Fruit fly (Drosophila melanogaster) whole organism, embryonic: ENCODE data around the gene Hrd3.

ENCODE experiments used
- Bdp1 ChIP-seq: fragments of 200-800 bp; sonication (Bioruptor generic); optimal IDR thresholded peaks from 3 replicates; lab custom pipeline; 2016; ENCODE audit warnings: missing biosample characterization, missing genetic modification characterization
- Bgb ChIP-seq: fragments of 200-800 bp; sonication (Bioruptor generic); IDR thresholded peaks from 2 replicates; pipeline ENCODE4 v1.3.6; 2022; ENCODE audit warnings: missing biosample characterization, missing genetic modification characterization; ENCODE audit not compliant: partially characterized antibody
- CG11093 ChIP-seq: fragments of 200-800 bp; sonication (Bioruptor generic); IDR thresholded peaks from 3 replicates; pipeline ENCODE4 v1.3.6; 2022; ENCODE audit warnings: missing biosample characterization, missing genetic modification characterization
- CG12219 ChIP-seq: fragments of 200-800 bp; sonication (Bioruptor generic); optimal IDR thresholded peaks from 3 replicates; lab custom pipeline; 2018; ENCODE audit warnings: missing biosample characterization, mild to moderate bottlenecking, missing genetic modification characterization
- CG13287 ChIP-seq: fragments of 200-800 bp; sonication (Bioruptor generic); IDR thresholded peaks from 2 replicates; pipeline ENCODE4 v1.3.6; 2022; ENCODE audit warnings: missing biosample characterization, missing genetic modification characterization; ENCODE audit not compliant: partially characterized antibody
- CG14710 ChIP-seq: fragments of 200-800 bp; sonication (Bioruptor generic); optimal IDR thresholded peaks from 3 replicates; lab custom pipeline; 2019; ENCODE audit warnings: missing biosample characterization, mild to moderate bottlenecking, missing genetic modification characterization, moderate library complexity
- CG15073 ChIP-seq: fragments of 200-800 bp; sonication (Bioruptor generic); optimal IDR thresholded peaks from 2 replicates; lab custom pipeline; 2016; ENCODE audit warnings: missing biosample characterization, missing genetic modification characterization
- CG18599 ChIP-seq: fragments of 200-800 bp; sonication (Bioruptor generic); optimal IDR thresholded peaks from 3 replicates; lab custom pipeline; 2017; ENCODE audit warnings: missing biosample characterization, missing genetic modification characterization, mild to moderate bottlenecking, moderate library complexity, missing genetic modification reagents
- CG2678 ChIP-seq: fragments of 200-800 bp; sonication (Bioruptor generic); optimal IDR thresholded peaks from 3 replicates; lab custom pipeline; 2019; ENCODE audit warnings: missing biosample characterization, mild to moderate bottlenecking, missing genetic modification characterization, moderate library complexity
- CG32772 ChIP-seq: fragments of 200-800 bp; sonication (Bioruptor generic); IDR thresholded peaks from 2 replicates; pipeline ENCODE4 v1.3.6; 2022; ENCODE audit warnings: missing biosample characterization, missing genetic modification characterization
- CG5245 ChIP-seq: fragments of 200-800 bp; sonication (Bioruptor generic); optimal IDR thresholded peaks from 3 replicates; lab custom pipeline; 2016; ENCODE audit warnings: missing biosample characterization, missing genetic modification characterization
- CG6854 ChIP-seq: fragments of 200-800 bp; sonication (Bioruptor generic); optimal IDR thresholded peaks from 3 replicates; lab custom pipeline; 2017; ENCODE audit warnings: missing biosample characterization, mild to moderate bottlenecking, missing genetic modification characterization
- CG7745 ChIP-seq: fragments of 200-800 bp; sonication (Bioruptor generic); optimal IDR thresholded peaks from 2 replicates; lab custom pipeline; 2018; ENCODE audit warnings: missing biosample characterization, mild to moderate bottlenecking, missing genetic modification characterization, moderate library complexity
- CG7987 ChIP-seq: fragments of 200-800 bp; sonication (Bioruptor generic); optimal IDR thresholded peaks from 2 replicates; lab custom pipeline; 2018; ENCODE audit warnings: missing biosample characterization, mild to moderate bottlenecking, missing genetic modification characterization, moderate library complexity
- CG9876 ChIP-seq: fragments of 200-800 bp; sonication (Bioruptor generic); optimal IDR thresholded peaks from 2 replicates; lab custom pipeline; 2016; ENCODE audit warnings: missing biosample characterization, missing genetic modification characterization
- D19A ChIP-seq: fragments of 200-800 bp; optimal IDR thresholded peaks from 3 replicates; lab custom pipeline; 2019; ENCODE audit warnings: missing biosample characterization, mild to moderate bottlenecking, missing genetic modification characterization, moderate library complexity
- Ets65A ChIP-seq: fragments of 200-800 bp; sonication (Bioruptor generic); peaks from one replicate; lab custom pipeline; 2016; ENCODE audit warnings: missing biosample characterization, missing genetic modification characterization
- Hr78 ChIP-seq, 2 experiments: fragments of 200-800 bp in 1 of 2; fragments of >200 bp in 1 of 2; sonication (Bioruptor generic) in 1 of 2; optimal IDR thresholded peaks; 2 replicates each; lab custom pipeline; 2017 to 2019; ENCODE audit warnings: missing biosample characterization in 2 of 2, missing genetic modification characterization in 2 of 2, mild to moderate bottlenecking in 1 of 2, moderate library complexity in 1 of 2
- Mad ChIP-seq: fragments of 200-800 bp; sonication (Bioruptor generic); optimal IDR thresholded peaks from 2 replicates; lab custom pipeline; 2016; ENCODE audit warnings: missing biosample characterization, missing genetic modification characterization
- Mes4 ChIP-seq: fragments of 200-800 bp; sonication (Bioruptor generic); optimal IDR thresholded peaks from 2 replicates; lab custom pipeline; 2016; ENCODE audit warnings: missing biosample characterization, missing genetic modification characterization
- NfI ChIP-seq: fragments of 200-800 bp; sonication (Bioruptor generic); optimal IDR thresholded peaks from 3 replicates; lab custom pipeline; 2018; ENCODE audit warnings: missing biosample characterization, mild to moderate bottlenecking, missing genetic modification characterization, moderate library complexity
- PHDP ChIP-seq: fragments of 200-800 bp; sonication (Bioruptor generic); optimal IDR thresholded peaks from 3 replicates; lab custom pipeline; 2018; ENCODE audit warnings: missing biosample characterization, mild to moderate bottlenecking, missing genetic modification characterization, moderate library complexity
- Pdp1 ChIP-seq, 2 experiments: fragments of 200-800 bp; sonication (Bioruptor generic); optimal IDR thresholded peaks; 3 replicates each; lab custom pipeline; 2016; ENCODE audit warnings: missing biosample characterization in 2 of 2, missing genetic modification characterization in 2 of 2, mild to moderate bottlenecking in 1 of 2, moderate library complexity in 1 of 2
- YL-1 ChIP-seq: fragments of 200-800 bp; sonication (Bioruptor generic); optimal IDR thresholded peaks from 3 replicates; lab custom pipeline; 2017; ENCODE audit warnings: missing biosample characterization, mild to moderate bottlenecking, missing genetic modification characterization
- caup ChIP-seq: fragments of 200-800 bp; sonication (Bioruptor generic); optimal IDR thresholded peaks from 3 replicates; lab custom pipeline; 2017; ENCODE audit warnings: missing biosample characterization, mild to moderate bottlenecking, missing genetic modification characterization, moderate library complexity; ENCODE audit not compliant: severe bottlenecking
- chm ChIP-seq: fragments of 200-800 bp; sonication (Bioruptor generic); IDR thresholded peaks from 2 replicates; pipeline ENCODE4 v1.3.6; 2022; ENCODE audit warnings: missing biosample characterization, missing genetic modification characterization
- corto ChIP-seq: fragments of 200-800 bp; sonication (Bioruptor generic); optimal IDR thresholded peaks from 2 replicates; lab custom pipeline; 2016; ENCODE audit warnings: missing biosample characterization, mild to moderate bottlenecking, missing genetic modification characterization, moderate library complexity
- crc ChIP-seq: fragments of 200-800 bp; sonication (Bioruptor generic); optimal IDR thresholded peaks from 2 replicates; lab custom pipeline; 2016; ENCODE audit warnings: missing biosample characterization, missing genetic modification characterization
- croc ChIP-seq: fragments of 200-800 bp; sonication (Bioruptor generic); conservative IDR thresholded peaks from 3 replicates; pipeline ENCODE4 v1.3.6; 2022; ENCODE audit warnings: missing biosample characterization, missing genetic modification characterization
- crol ChIP-seq: fragments of 200-800 bp; sonication (Bioruptor generic); IDR thresholded peaks from 2 replicates; pipeline ENCODE4 v1.3.6; 2022; ENCODE audit warnings: missing biosample characterization, missing genetic modification characterization
- dan ChIP-seq: fragments of 200-800 bp; sonication (Bioruptor generic); IDR thresholded peaks from 2 replicates; pipeline ENCODE4 v1.3.6; 2022; ENCODE audit warnings: missing biosample characterization, missing genetic modification characterization
- dimm ChIP-seq: fragments of 200-800 bp; sonication (Bioruptor generic); IDR thresholded peaks from 2 replicates; pipeline ENCODE4 v1.3.6; 2022; ENCODE audit warnings: missing biosample characterization, missing genetic modification characterization
- dmrt99B ChIP-seq: fragments of 200-800 bp; sonication (Bioruptor generic); optimal IDR thresholded peaks from 2 replicates; lab custom pipeline; 2018; ENCODE audit warnings: missing biosample characterization, mild to moderate bottlenecking, missing genetic modification characterization, moderate library complexity
- dysf ChIP-seq: fragments of 200-800 bp; sonication (Bioruptor generic); IDR thresholded peaks from 3 replicates; pipeline ENCODE4 v1.3.6; 2022; ENCODE audit warnings: missing biosample characterization, missing genetic modification characterization
- fd102C ChIP-seq: fragments of 200-800 bp; sonication (Bioruptor generic); optimal IDR thresholded peaks from 2 replicates; lab custom pipeline; 2018; ENCODE audit warnings: missing biosample characterization, mild to moderate bottlenecking, missing genetic modification characterization, moderate library complexity
- grn ChIP-seq: fragments of 200-800 bp; sonication (Bioruptor generic); optimal IDR thresholded peaks from 3 replicates; lab custom pipeline; 2017; ENCODE audit warnings: missing biosample characterization, missing genetic modification characterization
- inv ChIP-seq: fragments of 200-800 bp; sonication (Bioruptor generic); IDR thresholded peaks from 2 replicates; pipeline ENCODE4 v1.3.6; 2022; ENCODE audit warnings: missing biosample characterization, missing genetic modification characterization; ENCODE audit not compliant: partially characterized antibody
- kni ChIP-seq: fragments of 200-800 bp; sonication (Bioruptor generic); optimal IDR thresholded peaks from 3 replicates; lab custom pipeline; 2017; ENCODE audit warnings: mild to moderate bottlenecking, missing biosample characterization, missing genetic modification reagents, missing genetic modification characterization
- mirr ChIP-seq: fragments of 200-800 bp; sonication (Bioruptor generic); optimal IDR thresholded peaks from 3 replicates; lab custom pipeline; 2018; ENCODE audit warnings: missing biosample characterization, mild to moderate bottlenecking, missing genetic modification characterization
- nerfin-1 ChIP-seq: fragments of 200-800 bp; sonication (Bioruptor generic); optimal IDR thresholded peaks from 3 replicates; lab custom pipeline; 2019; ENCODE audit warnings: missing biosample characterization, mild to moderate bottlenecking, missing genetic modification characterization, moderate library complexity
- pho ChIP-seq: fragments of 200-800 bp; sonication (Bioruptor generic); optimal IDR thresholded peaks from 2 replicates; lab custom pipeline; 2016; ENCODE audit warnings: missing biosample characterization, missing genetic modification characterization
- sd ChIP-seq: fragments of 200-800 bp; sonication (Bioruptor generic); optimal IDR thresholded peaks from 3 replicates; lab custom pipeline; 2018; ENCODE audit warnings: missing biosample characterization, mild to moderate bottlenecking, missing genetic modification characterization, moderate library complexity
- sob ChIP-seq: fragments of 200-800 bp; sonication (Bioruptor generic); IDR thresholded peaks from 2 replicates; pipeline ENCODE4 v1.3.6; 2022; ENCODE audit warnings: missing biosample characterization, missing genetic modification characterization
- sr ChIP-seq: fragments of 200-800 bp; sonication (Bioruptor generic); IDR thresholded peaks from 3 replicates; pipeline ENCODE4 v1.3.6; 2022; ENCODE audit warnings: missing biosample characterization, missing genetic modification characterization
- stc ChIP-seq: fragments of 200-800 bp; sonication (Bioruptor generic); IDR thresholded peaks from 2 replicates; pipeline ENCODE4 v1.3.6; 2022; ENCODE audit warnings: missing biosample characterization, missing genetic modification characterization
- tna ChIP-seq: fragments of 200-800 bp; sonication (Bioruptor generic); IDR thresholded peaks from 2 replicates; pipeline ENCODE4 v1.3.6; 2022; ENCODE audit warnings: missing biosample characterization, missing genetic modification characterization; ENCODE audit not compliant: partially characterized antibody
- unc-4 ChIP-seq: fragments of 200-800 bp; sonication (Bioruptor generic); IDR thresholded peaks from 2 replicates; pipeline ENCODE4 v1.3.6; 2022; ENCODE audit warnings: missing biosample characterization, missing genetic modification characterization; ENCODE audit not compliant: partially characterized antibody
- yki ChIP-seq: fragments of >200 bp; optimal IDR thresholded peaks from 3 replicates; lab custom pipeline; 2018

Gene Hrd3

DNA sequence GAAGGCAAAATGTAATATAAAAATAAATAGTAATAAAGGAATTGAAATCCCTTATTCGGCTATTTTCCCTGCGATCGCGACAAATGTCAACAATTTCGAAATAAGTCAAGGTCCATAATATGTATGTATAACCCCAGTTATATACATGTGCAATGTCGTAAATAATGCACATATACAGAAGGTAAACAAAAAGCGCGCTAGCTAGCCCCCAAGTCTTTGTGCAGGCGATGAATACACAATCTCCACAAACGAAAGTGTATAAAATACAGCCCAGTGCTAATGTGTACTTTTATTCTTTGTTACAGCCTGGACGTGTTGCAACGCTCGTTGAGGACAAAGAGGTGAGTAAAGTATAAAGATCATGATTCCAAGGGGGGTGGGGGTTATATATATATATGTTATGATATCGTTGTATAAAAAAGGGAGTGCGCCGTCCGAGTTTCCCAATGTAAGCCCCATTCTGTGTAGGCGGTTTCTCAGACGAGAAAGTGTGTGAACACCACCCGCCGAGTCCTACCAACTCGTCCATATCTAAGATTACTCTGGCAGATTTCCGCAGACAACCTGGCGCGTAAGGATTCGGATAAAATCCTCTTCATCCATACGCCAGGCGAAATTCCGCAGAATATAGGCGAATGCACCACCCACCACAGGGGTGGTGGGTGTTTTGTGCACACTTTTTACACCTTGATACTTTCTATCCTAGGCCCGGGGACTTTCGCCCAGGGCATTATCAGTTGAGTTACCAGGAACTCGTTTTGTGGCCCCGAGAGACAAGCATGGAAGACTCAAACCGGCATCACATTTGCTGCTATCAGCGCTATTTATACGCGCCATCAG lies 28.5 kb downstream of the Hrd3 start (continued):
- peak; percentile 81 for TF ChIP-seq tna (GFP tag; lab: Robert Waterston, UW)
- peak; percentile 79 for TF ChIP-seq Bgb (GFP tag; lab: Robert Waterston, UW)
- no peak for TF ChIP-seq Ets65A (GFP tag; lab: Kevin White, UChicago)
- no peak for TF ChIP-seq CG9876 (GFP tag; lab: Kevin White, UChicago)
- peak; percentile 60 for TF ChIP-seq sob (GFP tag; lab: Robert Waterston, UW)
- TF ChIP-seq NfI (GFP tag; lab: Kevin White, UChicago): no peak
- peak; percentile 45 for TF ChIP-seq CG12219 (GFP tag; lab: Kevin White, UChicago)
- peak in 1 of 2 experiments; percentile 11 for TF ChIP-seq Pdp1 (GFP tag; optimal IDR thresholded peaks at IDR 0.05; lab: Kevin White, UChicago)
- 0 out of 3 replicates have a peak, but pooled peaks have one; percentile 36 for TF ChIP-seq sr (GFP tag; lab: Robert Waterston, UW)
- TF ChIP-seq YL-1: peak; percentile 26
- TF ChIP-seq grn (GFP tag; lab: Kevin White, UChicago): peak; percentile 50
- TF ChIP-seq sd (tag; lab: Kevin White, UChicago): peak; percentile 92
- peak; percentile 30 for TF ChIP-seq CG18599 (GFP tag; lab: Kevin White, UChicago)
- 0 out of 2 replicates have a peak, but pooled peaks have one; percentile 32 for TF ChIP-seq stc (GFP tag; lab: Robert Waterston, UW)
- peak; percentile 42 for TF ChIP-seq CG6854 (GFP tag; lab: Kevin White, UChicago)
- TF ChIP-seq crol: peak; percentile 36; the same call in 1 of the 2 replicates
- peak; percentile 45 for TF ChIP-seq inv (GFP tag; lab: Robert Waterston, UW)
- TF ChIP-seq Bdp1: peak; percentile 99
- TF ChIP-seq CG7987 (GFP tag; lab: Kevin White, UChicago): peak; percentile 19
- TF ChIP-seq CG14710 (tag; lab: Kevin White, UChicago): peak; percentile 21
- TF ChIP-seq CG15073 (GFP tag; lab: Kevin White, UChicago): no peak
- peak; percentile 19 for TF ChIP-seq dmrt99B (tag; lab: Kevin White, UChicago)
- 0 out of 2 replicates have a peak, but pooled peaks have one; percentile 41 for TF ChIP-seq unc-4
- TF ChIP-seq CG5245 (GFP tag; lab: Kevin White, UChicago): no peak
- no peak for TF ChIP-seq CG32772 (GFP tag; lab: Robert Waterston, UW)
- peak; percentile 50 for TF ChIP-seq CG13287
- TF ChIP-seq CG2678 (tag; lab: Kevin White, UChicago): peak; percentile 33
- no peak for TF ChIP-seq dan (GFP tag; lab: Robert Waterston, UW)
- TF ChIP-seq mirr (GFP tag; lab: Kevin White, UChicago): peak; percentile 70
- TF ChIP-seq Hr78 (GFP tag; optimal IDR thresholded peaks at IDR 0.05; lab: Kevin White, UChicago): peak in 1 of 2 experiments; percentile 30
- TF ChIP-seq crc (GFP tag; lab: Kevin White, UChicago): no peak
- TF ChIP-seq pho (GFP tag; lab: Kevin White, UChicago): peak; percentile 17
- TF ChIP-seq CG7745: no peak
- peak; percentile 16 for TF ChIP-seq fd102C
- no peak for TF ChIP-seq Mes4 (GFP tag; lab: Kevin White, UChicago)
- TF ChIP-seq Mad (GFP tag; lab: Kevin White, UChicago): no peak
- TF ChIP-seq kni (GFP tag; lab: Kevin White, UChicago): peak; percentile 65
- TF ChIP-seq D19A (tag; lab: Kevin White, UChicago): peak; percentile 19
- TF ChIP-seq nerfin-1 (tag; lab: Kevin White, UChicago): peak; percentile 65
- TF ChIP-seq CG11093 (GFP tag; lab: Robert Waterston, UW): no peak
- TF ChIP-seq yki (lab: Kevin White, UChicago): no peak
- no peak for TF ChIP-seq croc
- TF ChIP-seq dimm (GFP tag; lab: Robert Waterston, UW): no peak
- peak; percentile 4 for TF ChIP-seq PHDP
- no peak for TF ChIP-seq corto
- 0 out of 3 replicates have a peak, but pooled peaks have one; percentile 22 for TF ChIP-seq dysf
- TF ChIP-seq caup (GFP tag; lab: Kevin White, UChicago): no peak
- TF ChIP-seq chm (GFP tag; lab: Robert Waterston, UW): peak; percentile 79
